Fruit fly (Drosophila melanogaster): Measurements from ENCODE around the gene Swt1.

DNA sequence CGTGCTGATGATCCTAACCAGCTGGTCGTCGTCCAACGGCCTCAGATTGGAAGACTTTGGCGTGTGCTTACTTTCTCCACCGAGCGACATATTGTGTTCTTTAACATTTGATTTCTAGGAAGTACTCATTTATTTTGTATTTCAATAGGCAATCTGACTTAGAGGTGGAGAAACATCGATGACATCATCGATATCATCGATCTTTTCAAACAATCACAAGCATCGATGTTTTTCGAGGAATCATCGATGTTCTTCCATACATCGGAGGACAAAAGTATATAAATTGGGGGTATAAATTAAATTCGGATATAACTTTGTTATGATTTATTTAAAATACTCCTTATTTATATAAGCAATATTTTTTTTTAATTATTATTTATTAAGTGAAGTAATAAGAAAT, at the start of gene Swt1:
- TF ChIP-seq Sox15 (GFP tag; optimal IDR thresholded peaks at IDR 0.05) (no peak), CG6808 (GFP tag; optimal IDR thresholded peaks at IDR 0.05) (no peak), Hr39 (GFP tag; optimal IDR thresholded peaks at IDR 0.05) (no peak), Hr38 (GFP tag; optimal IDR thresholded peaks at IDR 0.05) (no peak), pdm3 (GFP tag; optimal IDR thresholded peaks at IDR 0.05) (no peak), CG31627 (GFP tag; optimal IDR thresholded peaks at IDR 0.05) (no peak), OdsH (GFP tag; optimal IDR thresholded peaks at IDR 0.05) (no peak), dsx (GFP tag; optimal IDR thresholded peaks at IDR 0.05; ENCODE audit: poor library complexity, severe bottlenecking) (no peak), CG1621 (tag; optimal IDR thresholded peaks at IDR 0.05) (no peak)
